Worm (Caenorhabditis elegans): ENCODE measurements around the gene Y47D7A.11.

- TF ChIP-seq lin-11 (tag; optimal IDR thresholded peaks at IDR 0.05), result no peak
- TF ChIP-seq unc-62 (GFP tag; optimal IDR thresholded peaks at IDR 0.05), result no peak
- no peak for TF ChIP-seq elt-3 (tag; optimal IDR thresholded peaks at IDR 0.05)
- no peak for TF ChIP-seq ama-1 (optimal IDR thresholded peaks at IDR 0.05)
- no peak for TF ChIP-seq nhr-11 (tag; optimal IDR thresholded peaks at IDR 0.05)
- TF ChIP-seq ceh-16 (tag; optimal IDR thresholded peaks at IDR 0.05), result no peak
- no peak for TF ChIP-seq ceh-82 (tag; optimal IDR thresholded peaks at IDR 0.05)
- no peak for TF ChIP-seq zag-1 (tag; optimal IDR thresholded peaks at IDR 0.05)
- no peak for TF ChIP-seq unc-39 (tag; optimal IDR thresholded peaks at IDR 0.05)
- no peak for TF ChIP-seq unc-55 (GFP tag; optimal IDR thresholded peaks at IDR 0.05)
- TF ChIP-seq fos-1 (tag; optimal IDR thresholded peaks at IDR 0.05), result no peak
Observed at ce11 chrV:4447637-4448036, 19.5 kb upstream of the Y47D7A.11 start.
